Fruit fly (Drosophila melanogaster) whole organism, pupa: ENCODE data around the gene dnd.

Experiments
- CG10348 ChIP-seq: fragments of 200-800 bp; sonication (Bioruptor generic); IDR thresholded peaks from 2 replicates; pipeline ENCODE4 v1.3.6; 2022; ENCODE audit warnings: missing biosample characterization, missing genetic modification characterization
- CG12605 ChIP-seq: fragments of 200-800 bp; sonication (Bioruptor generic); IDR thresholded peaks from 2 replicates; pipeline ENCODE4 v1.3.6; 2022; ENCODE audit warnings: missing biosample characterization, missing genetic modification characterization
- CG13204 ChIP-seq: fragments of 200-800 bp; sonication (Bioruptor generic); optimal IDR thresholded peaks from 2 replicates; lab custom pipeline; 2018; ENCODE audit warnings: missing biosample characterization, mild to moderate bottlenecking, missing genetic modification characterization, moderate library complexity
- CG14655 ChIP-seq: fragments of 200-800 bp; sonication (Bioruptor generic); optimal IDR thresholded peaks from 3 replicates; lab custom pipeline; 2017; ENCODE audit warnings: mild to moderate bottlenecking, missing biosample characterization, missing genetic modification reagents, missing genetic modification characterization
- CG15710 ChIP-seq: fragments of 200-800 bp; sonication (Bioruptor generic); optimal IDR thresholded peaks from 2 replicates; lab custom pipeline; 2018; ENCODE audit warnings: missing biosample characterization, mild to moderate bottlenecking, missing genetic modification characterization, moderate library complexity
- CG17806 ChIP-seq: fragments of 200-800 bp; sonication (Bioruptor generic); optimal IDR thresholded peaks from 2 replicates; lab custom pipeline; 2018; ENCODE audit warnings: missing biosample characterization, mild to moderate bottlenecking, missing genetic modification characterization, moderate library complexity
- CG32121 ChIP-seq: fragments of 200-800 bp; sonication (Bioruptor generic); IDR thresholded peaks from 2 replicates; pipeline ENCODE4 v1.3.6; 2022; ENCODE audit warnings: missing biosample characterization, missing genetic modification characterization
- CG34367 ChIP-seq: fragments of 200-800 bp; sonication (Bioruptor generic); optimal IDR thresholded peaks from 2 replicates; lab custom pipeline; 2018; ENCODE audit warnings: missing biosample characterization, mild to moderate bottlenecking, missing genetic modification characterization
- CG4496 ChIP-seq: fragments of 200-800 bp; sonication (Bioruptor generic); IDR thresholded peaks from 3 replicates; pipeline ENCODE4 v1.3.6; 2022; ENCODE audit warnings: missing biosample characterization, missing genetic modification characterization
- CG8159 ChIP-seq: fragments of 200-800 bp; sonication (Bioruptor generic); optimal IDR thresholded peaks from 3 replicates; lab custom pipeline; 2018; ENCODE audit warnings: missing biosample characterization, mild to moderate bottlenecking, missing genetic modification characterization, moderate library complexity
- CG8301 ChIP-seq: fragments of 200-800 bp; sonication (Bioruptor generic); optimal IDR thresholded peaks from 2 replicates; lab custom pipeline; 2018; ENCODE audit warnings: missing biosample characterization, mild to moderate bottlenecking, missing genetic modification characterization
- CG9948 ChIP-seq: fragments of 200-800 bp; sonication (Bioruptor generic); optimal IDR thresholded peaks from 2 replicates; lab custom pipeline; 2018; ENCODE audit warnings: missing biosample characterization, mild to moderate bottlenecking, missing genetic modification characterization, moderate library complexity
- D1 ChIP-seq: fragments of 200-800 bp; sonication (Bioruptor generic); optimal IDR thresholded peaks from 2 replicates; lab custom pipeline; 2018; ENCODE audit warnings: missing biosample characterization, mild to moderate bottlenecking, missing genetic modification characterization, moderate library complexity
- EcR ChIP-seq: fragments of 200-800 bp; sonication (Bioruptor generic); optimal IDR thresholded peaks from 3 replicates; lab custom pipeline; 2019; ENCODE audit warnings: missing biosample characterization, missing genetic modification characterization, mild to moderate bottlenecking, moderate library complexity, missing genetic modification reagents
- Ets98B ChIP-seq: fragments of 200-800 bp; sonication (Bioruptor generic); IDR thresholded peaks from 2 replicates; pipeline ENCODE4 v1.3.6; 2022; ENCODE audit warnings: missing biosample characterization, missing genetic modification characterization
- Pif1A ChIP-seq: fragments of 200-800 bp; sonication (Bioruptor generic); optimal IDR thresholded peaks from 3 replicates; lab custom pipeline; 2016; ENCODE audit warnings: missing biosample characterization, missing genetic modification characterization
- Pif1B ChIP-seq: fragments of 200-800 bp; sonication (Bioruptor generic); optimal IDR thresholded peaks from 3 replicates; lab custom pipeline; 2016; ENCODE audit warnings: missing biosample characterization, missing genetic modification characterization
- Snoo ChIP-seq: fragments of 200-800 bp; sonication (Bioruptor generic); optimal IDR thresholded peaks from 3 replicates; lab custom pipeline; 2017; ENCODE audit warnings: missing biosample characterization, mild to moderate bottlenecking, missing genetic modification characterization, inconsistent platforms
- fd96Ca ChIP-seq: fragments of 200-800 bp; sonication (Bioruptor generic); IDR thresholded peaks from 3 replicates; pipeline ENCODE4 v1.3.6; 2022; ENCODE audit warnings: missing biosample characterization, missing genetic modification characterization
- gl ChIP-seq: fragments of 200-800 bp; sonication (Bioruptor generic); optimal IDR thresholded peaks from 2 replicates; lab custom pipeline; 2018; ENCODE audit warnings: missing biosample characterization, mild to moderate bottlenecking, missing genetic modification characterization
- rn ChIP-seq: fragments of 200-800 bp; sonication (Bioruptor generic); IDR thresholded peaks from 2 replicates; pipeline ENCODE4 v1.3.6; 2022; ENCODE audit warnings: missing biosample characterization, missing genetic modification characterization

Gene dnd

DNA sequence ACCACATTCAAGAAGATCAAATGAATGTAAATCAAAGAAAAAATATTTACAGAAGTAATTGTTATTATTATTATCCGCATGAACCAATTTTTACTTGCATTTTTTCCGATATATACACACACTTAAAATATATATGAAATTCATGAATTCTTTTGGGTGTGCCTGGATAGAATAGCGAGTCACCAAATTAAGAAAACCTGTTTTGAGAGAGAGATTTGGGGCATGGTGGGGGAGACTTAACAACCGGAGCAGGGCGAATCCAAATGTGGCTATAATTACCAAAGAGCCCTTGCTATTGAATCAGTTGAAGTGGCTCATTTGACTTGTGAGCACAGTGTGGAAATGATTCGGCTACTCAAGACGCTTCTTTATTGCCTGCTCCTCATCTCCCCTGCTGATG is 26.3 kb upstream of the dnd start, which contains the start of gene Qsox2:
Gene Qsox2 (plus strand): TSS at position 301 of the 400 bp plus-strand sequence.
- TF ChIP-seq CG13204 = no peak
- no peak for TF ChIP-seq CG8159 (tag; lab: Kevin White, UChicago)

DNA sequence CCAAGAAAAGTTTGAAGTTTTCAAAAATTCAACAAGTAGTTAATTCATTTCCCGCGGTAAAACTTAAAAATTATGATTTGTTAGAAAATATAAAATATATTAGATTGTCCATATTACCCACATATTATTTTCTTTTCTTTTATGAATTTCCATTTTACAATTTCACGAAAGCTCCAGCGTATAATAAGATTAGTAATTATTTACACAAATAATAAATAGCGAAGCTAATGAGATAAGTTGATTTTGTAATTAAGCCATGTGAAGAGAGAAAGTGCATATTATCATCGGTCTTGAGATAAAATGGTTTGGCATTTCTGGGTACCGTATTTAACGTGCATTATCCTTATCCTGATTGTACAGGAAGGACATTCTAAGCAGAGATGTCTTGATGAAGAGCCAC is 24.4 kb upstream of the dnd start, which contains the start of gene Qsox3:
Gene Qsox3 (plus strand): TSS at position 301 of the 400 bp plus-strand sequence.
- TF ChIP-seq CG17806 (tag; lab: Kevin White, UChicago) (no peak), fd96Ca (no peak), CG14655 (GFP tag; lab: Kevin White, UChicago) (no peak), CG12605 (GFP tag; lab: Robert Waterston, UW) (no peak), CG8159 (tag; lab: Kevin White, UChicago) (no peak)

DNA sequence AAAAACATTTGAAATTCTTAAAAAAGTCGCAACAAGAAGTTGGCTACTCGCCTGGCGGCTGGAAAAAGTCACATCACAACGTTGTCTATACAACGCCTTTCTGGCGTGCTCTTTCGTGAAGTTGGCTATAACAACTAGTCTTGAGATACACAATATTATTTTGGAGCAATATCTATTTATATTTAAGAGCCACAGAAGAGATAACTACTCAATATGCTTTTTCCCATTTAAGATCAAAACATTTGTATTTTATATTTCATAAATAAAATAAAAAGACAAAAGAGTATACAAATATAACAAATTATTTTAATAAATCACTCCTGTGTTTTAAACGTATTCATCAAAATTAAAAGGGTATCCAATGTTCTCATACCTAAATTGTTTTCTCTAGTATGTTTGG is 19.7 kb upstream of the dnd start:
- TF ChIP-seq EcR = no peak
- no peak for TF ChIP-seq Snoo (tag; lab: Kevin White, UChicago)
- TF ChIP-seq CG9948 (tag; lab: Kevin White, UChicago) = peak; percentile 39
- TF ChIP-seq CG8159 (tag; lab: Kevin White, UChicago) = no peak
- TF ChIP-seq CG8301 (tag; lab: Kevin White, UChicago) = peak; percentile 50
- TF ChIP-seq CG4496 = no peak
- no peak for TF ChIP-seq D1 (tag; lab: Kevin White, UChicago)
- TF ChIP-seq CG32121 (GFP tag; lab: Robert Waterston, UW) = no peak
- TF ChIP-seq CG10348 (GFP tag; lab: Robert Waterston, UW) = no peak
- TF ChIP-seq Pif1B (GFP tag; lab: Kevin White, UChicago) = no peak
- TF ChIP-seq CG17806 (tag; lab: Kevin White, UChicago) = peak; percentile 4
- peak; percentile 76 for TF ChIP-seq CG14655 (GFP tag; lab: Kevin White, UChicago)
- no peak for TF ChIP-seq fd96Ca

DNA sequence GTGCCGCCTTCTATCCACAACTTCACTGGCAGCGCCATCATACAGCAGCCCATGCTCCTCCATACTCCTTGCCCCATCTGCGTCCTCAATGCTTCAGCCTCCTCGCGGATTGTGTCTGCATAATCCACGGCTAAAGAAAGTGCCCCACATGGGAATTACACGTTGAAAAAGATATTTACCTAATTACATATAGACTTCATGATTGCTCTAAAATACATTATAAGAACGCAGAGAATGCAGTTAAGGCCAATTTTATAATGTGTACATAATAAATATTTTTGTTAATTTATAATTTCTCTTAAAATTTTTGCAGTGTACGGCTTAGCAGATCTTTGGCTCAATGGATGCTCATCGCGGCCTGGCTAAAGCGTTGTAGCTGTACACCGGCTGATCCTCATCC is 18.5 kb upstream of the dnd start:
- peak; percentile 6 for TF ChIP-seq EcR
- TF ChIP-seq gl = peak; percentile 65
- peak; percentile 89 for TF ChIP-seq CG15710
- TF ChIP-seq fd96Ca = peak; percentile 82; the same call in 2 of the 3 replicates
- TF ChIP-seq CG4496 = peak; percentile 91
- TF ChIP-seq CG17806 (tag; lab: Kevin White, UChicago) = peak; percentile 91
- peak; percentile 81 for TF ChIP-seq Snoo (tag; lab: Kevin White, UChicago)
- peak; percentile 87 for TF ChIP-seq CG34367 (tag; lab: Kevin White, UChicago)
- peak; percentile 57 for TF ChIP-seq CG13204
- peak; percentile 83 for TF ChIP-seq CG32121 (GFP tag; lab: Robert Waterston, UW)
- TF ChIP-seq Ets98B (GFP tag; lab: Robert Waterston, UW) = peak; percentile 90
- TF ChIP-seq rn (GFP tag; lab: Robert Waterston, UW) = peak; percentile 78
- peak; percentile 84 for TF ChIP-seq D1 (tag; lab: Kevin White, UChicago)
- TF ChIP-seq CG10348 (GFP tag; lab: Robert Waterston, UW) = no peak
- peak; percentile 94 for TF ChIP-seq CG9948 (tag; lab: Kevin White, UChicago)
- peak; percentile 88 for TF ChIP-seq CG8159 (tag; lab: Kevin White, UChicago)
- peak; percentile 85 for TF ChIP-seq Pif1B (GFP tag; lab: Kevin White, UChicago)
- TF ChIP-seq CG8301 (tag; lab: Kevin White, UChicago) = peak; percentile 94
- peak; percentile 87 for TF ChIP-seq Pif1A (GFP tag; lab: Kevin White, UChicago)
- TF ChIP-seq CG14655 (GFP tag; lab: Kevin White, UChicago) = peak; percentile 94
- TF ChIP-seq CG12605 (GFP tag; lab: Robert Waterston, UW) = peak; percentile 83

DNA sequence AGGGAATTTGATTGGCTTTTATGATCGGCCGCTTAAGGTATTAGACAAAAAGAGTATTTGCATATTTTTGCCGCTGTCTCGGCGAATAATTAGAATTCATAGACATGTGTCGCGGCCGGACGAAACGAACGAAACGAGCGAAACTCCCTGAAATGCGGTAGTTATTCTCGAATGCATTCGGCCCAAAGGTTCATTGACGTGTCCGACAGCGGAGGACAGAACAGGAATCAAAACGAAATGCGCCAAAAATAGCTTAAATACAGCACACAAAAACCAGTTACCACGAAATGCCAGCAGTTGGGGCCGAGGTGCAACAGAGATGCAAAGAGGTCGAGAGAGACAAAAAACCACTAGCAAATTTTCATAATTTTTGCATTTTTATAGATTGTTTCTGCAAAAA is 17.2 kb upstream of the dnd start:
- TF ChIP-seq CG8159 (tag; lab: Kevin White, UChicago) (no peak), gl (no peak), EcR (peak; percentile 90), CG14655 (GFP tag; lab: Kevin White, UChicago) (peak; percentile 5), CG10348 (GFP tag; lab: Robert Waterston, UW) (no peak), D1 (tag; lab: Kevin White, UChicago) (no peak), rn (GFP tag; lab: Robert Waterston, UW) (no peak), CG34367 (tag; lab: Kevin White, UChicago) (no peak), Snoo (tag; lab: Kevin White, UChicago) (no peak), CG8301 (tag; lab: Kevin White, UChicago) (no peak), CG9948 (tag; lab: Kevin White, UChicago) (no peak), CG15710 (peak; percentile 2), CG17806 (tag; lab: Kevin White, UChicago) (no peak)

DNA sequence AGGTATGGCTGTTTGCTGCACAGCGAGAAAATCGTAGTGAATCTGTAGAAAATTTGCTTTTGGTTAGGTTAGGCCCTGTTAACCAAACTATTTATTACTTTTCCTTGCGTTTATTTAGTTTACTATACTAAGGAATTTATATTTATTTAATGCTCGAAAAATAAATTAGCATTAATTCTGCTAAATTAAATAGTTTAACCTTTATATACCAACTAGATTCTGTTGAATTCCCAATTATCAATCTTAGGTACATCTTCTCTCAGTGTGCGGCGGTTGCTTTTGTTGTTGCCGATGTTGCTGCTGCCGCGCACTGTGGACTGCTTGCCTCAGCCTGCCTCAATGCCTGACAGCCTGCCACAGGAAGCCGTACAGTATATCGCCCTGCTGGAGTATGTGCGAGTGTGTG is 12.0 kb upstream of the dnd start:
- peak; percentile 28 for TF ChIP-seq CG13204
- peak; percentile 57 for TF ChIP-seq Pif1A (GFP tag; lab: Kevin White, UChicago)
- TF ChIP-seq Pif1B (GFP tag; lab: Kevin White, UChicago) = peak; percentile 58
- peak; percentile 42; the same call in 1 of the 2 replicates for TF ChIP-seq CG12605 (GFP tag; lab: Robert Waterston, UW)
- TF ChIP-seq rn (GFP tag; lab: Robert Waterston, UW) = no peak
- no peak for TF ChIP-seq CG10348 (GFP tag; lab: Robert Waterston, UW)
- TF ChIP-seq Ets98B (GFP tag; lab: Robert Waterston, UW) = peak; percentile 33; the same call in 1 of the 2 replicates
- peak; percentile 51 for TF ChIP-seq Snoo (tag; lab: Kevin White, UChicago)
- peak; percentile 87 for TF ChIP-seq CG8159 (tag; lab: Kevin White, UChicago)
- TF ChIP-seq CG8301 (tag; lab: Kevin White, UChicago) = peak; percentile 79
- TF ChIP-seq CG32121 (GFP tag; lab: Robert Waterston, UW) = no peak
- peak; percentile 53 for TF ChIP-seq gl
- TF ChIP-seq CG14655 (GFP tag; lab: Kevin White, UChicago) = peak; percentile 89
- TF ChIP-seq CG4496 = peak; percentile 45; the same call in 1 of the 3 replicates
- peak; percentile 76 for TF ChIP-seq CG9948 (tag; lab: Kevin White, UChicago)
- TF ChIP-seq fd96Ca = no peak
- TF ChIP-seq D1 (tag; lab: Kevin White, UChicago) = peak; percentile 51
- TF ChIP-seq CG17806 (tag; lab: Kevin White, UChicago) = peak; percentile 84
- peak; percentile 24 for TF ChIP-seq CG34367 (tag; lab: Kevin White, UChicago)
- no peak for TF ChIP-seq EcR
- peak; percentile 72 for TF ChIP-seq CG15710
